Fruit fly (Drosophila melanogaster): ENCODE data around the gene CG15576.

The CG15576 gene

DNA sequence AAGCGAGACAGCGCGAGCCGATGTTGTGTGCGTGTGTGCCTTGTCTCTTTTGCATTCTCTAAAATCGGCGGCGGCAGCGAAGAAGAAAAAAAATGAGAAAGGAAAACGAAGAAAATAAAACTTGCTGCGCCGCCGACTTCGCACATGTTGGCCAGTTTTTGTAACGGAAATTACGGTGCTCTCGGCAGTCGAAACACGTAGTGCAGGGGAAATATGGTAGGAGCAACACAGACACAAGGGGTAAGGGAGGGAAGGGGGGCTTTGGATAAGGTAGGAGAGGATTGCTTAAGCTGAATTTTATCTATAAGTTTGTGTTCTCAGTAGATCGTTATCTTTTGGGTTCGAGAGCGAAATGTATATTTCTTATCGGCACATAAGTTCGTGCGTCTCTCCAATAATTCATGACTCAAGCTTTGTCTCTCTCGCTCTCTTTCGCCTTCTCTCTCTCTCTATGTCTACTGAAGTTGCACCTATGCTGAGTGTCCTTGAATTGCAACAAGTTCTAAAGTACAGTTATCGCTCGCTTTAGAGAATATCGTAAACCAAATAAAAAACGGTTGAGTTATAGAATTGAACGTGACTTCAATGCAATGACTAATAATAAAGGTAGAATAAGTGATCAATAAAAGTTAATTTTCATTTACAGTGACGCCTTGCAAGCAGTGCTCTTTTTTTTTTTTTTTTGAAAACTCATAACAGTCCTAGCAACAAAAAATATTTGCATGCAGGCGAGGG lies 48.7 kb downstream of the CG15576 start (continued):
- TF ChIP-seq grau (tag; optimal IDR thresholded peaks at IDR 0.05) (peak; percentile 47), row (GFP tag; IDR thresholded peaks at IDR 0.05) (peak; percentile 43), ind (GFP tag; optimal IDR thresholded peaks at IDR 0.05) (no peak), kni (GFP tag; optimal IDR thresholded peaks at IDR 0.05) (peak; percentile 25), zen (tag; optimal IDR thresholded peaks at IDR 0.05) (no peak), grn (GFP tag; optimal IDR thresholded peaks at IDR 0.05) (peak; percentile 59), Med (GFP tag) (peak; percentile 12), dm (GFP tag; optimal IDR thresholded peaks at IDR 0.05) (no peak)

- TF ChIP-seq CG15269 (tag; optimal IDR thresholded peaks at IDR 0.05) (peak; percentile 41), CG7839 (tag; optimal IDR thresholded peaks at IDR 0.05) (peak; percentile 12), CG32532 (GFP tag; IDR thresholded peaks at IDR 0.05) (no peak), pum (GFP tag; optimal IDR thresholded peaks at IDR 0.05) (no peak), pfk (GFP tag; optimal IDR thresholded peaks at IDR 0.05) (peak; percentile 54), org-1 (GFP tag; optimal IDR thresholded peaks at IDR 0.05) (peak; percentile 41), lmd (GFP tag; IDR thresholded peaks at IDR 0.05) (no peak), MBD-R2 (GFP tag; IDR thresholded peaks at IDR 0.05) (no peak), CG5180 (GFP tag; optimal IDR thresholded peaks at IDR 0.05) (peak; percentile 52), CG12155 (GFP tag; optimal IDR thresholded peaks at IDR 0.05) (no peak), psq (GFP tag; optimal IDR thresholded peaks at IDR 0.05) (no peak), CG4282 (GFP tag; optimal IDR thresholded peaks at IDR 0.05) (no peak), D (optimal IDR thresholded peaks at IDR 0.05) (no peak), D (GFP tag; optimal IDR thresholded peaks at IDR 0.05) (no peak), tin (GFP tag; optimal IDR thresholded peaks at IDR 0.05) (no peak), CG14050 (GFP tag; IDR thresholded peaks at IDR 0.05) (no peak), CG10979 (tag; optimal IDR thresholded peaks at IDR 0.05) (no peak), pros (GFP tag; optimal IDR thresholded peaks at IDR 0.05) (peak; percentile 44), CG6683 (GFP tag; optimal IDR thresholded peaks at IDR 0.05) (peak; percentile 7), otp (GFP tag; IDR thresholded peaks at IDR 0.05) (0 out of 3 replicates have a peak, but pooled peaks have one; percentile 20), CG10209 (GFP tag; optimal IDR thresholded peaks at IDR 0.05) (peak; percentile 50), tx (GFP tag; optimal IDR thresholded peaks at IDR 0.05) (no peak), CG10321 (GFP tag; IDR thresholded peaks at IDR 0.05) (no peak), Stat92E (GFP tag; optimal IDR thresholded peaks at IDR 0.05) (no peak), CG17385 (GFP tag; optimal IDR thresholded peaks at IDR 0.05) (peak; percentile 43), crol (GFP tag; IDR thresholded peaks at IDR 0.05) (no peak), CG18262 (tag; optimal IDR thresholded peaks at IDR 0.05) (peak; percentile 43), nerfin-2 (GFP tag; IDR thresholded peaks at IDR 0.05; ENCODE audit: partially characterized antibody) (no peak), CG3281 (GFP tag; optimal IDR thresholded peaks at IDR 0.05) (peak; percentile 72), caup (GFP tag; optimal IDR thresholded peaks at IDR 0.05; ENCODE audit: severe bottlenecking) (peak; percentile 63), CG8359 (GFP tag; optimal IDR thresholded peaks at IDR 0.05; ENCODE audit: borderline replicate concordance) (no peak), Chrac-16 (GFP tag; optimal IDR thresholded peaks at IDR 0.05) (no peak), CG18764 (GFP tag; optimal IDR thresholded peaks at IDR 0.05) (no peak), zfh2 (GFP tag; optimal IDR thresholded peaks at IDR 0.05) (no peak), CG17802 (tag; optimal IDR thresholded peaks at IDR 0.05) (no peak), CG12659 (GFP tag; optimal IDR thresholded peaks at IDR 0.05) (peak; percentile 37), CG7357 (GFP tag; IDR thresholded peaks at IDR 0.05) (no peak), CG15073 (GFP tag; optimal IDR thresholded peaks at IDR 0.05) (no peak), Poxn (GFP tag; IDR thresholded peaks at IDR 0.05) (no peak), sd (tag; optimal IDR thresholded peaks at IDR 0.05) (peak; percentile 63)
Measured at dm6 chrX:4202235-4202794, 50.3 kb downstream of the CG15576 start.
